Worm (Caenorhabditis elegans): ENCODE measurements around the gene ttr-24.

DNA sequence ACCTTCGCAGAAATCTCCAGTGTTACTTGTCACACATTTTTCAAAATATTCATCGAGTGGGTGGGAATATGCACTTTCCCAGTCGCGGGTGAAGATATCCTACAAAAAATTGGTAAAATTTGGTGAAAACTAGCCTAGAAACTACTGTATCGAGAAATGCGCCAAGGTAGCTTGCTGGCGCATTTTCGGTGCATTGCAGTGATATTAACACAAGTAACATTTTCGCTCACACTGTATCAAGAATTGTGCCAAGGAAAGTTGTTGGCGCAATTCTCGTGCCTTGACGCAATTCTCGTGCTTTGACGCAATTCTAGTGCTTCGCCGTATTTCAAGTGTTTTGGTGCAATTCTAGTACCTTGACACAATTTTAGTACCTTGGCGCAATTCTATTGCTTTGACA lies 16.8 kb upstream of the ttr-24 start:
- TF ChIP-seq him-1 (tag; optimal IDR thresholded peaks at IDR 0.05) (no peak), dao-5 (tag; optimal IDR thresholded peaks at IDR 0.05) (no peak)

Measured in whole organism, L4/young adult.